Fruit fly (Drosophila melanogaster) whole organism, pupa: ENCODE measurements around the gene CG13837.

Experiments
- CG32121 ChIP-seq: fragments of 200-800 bp; sonication (Bioruptor generic); IDR thresholded peaks from 2 replicates; pipeline ENCODE4 v1.3.6; 2022; ENCODE audit warnings: missing biosample characterization, missing genetic modification characterization
- CG8159 ChIP-seq: fragments of 200-800 bp; sonication (Bioruptor generic); optimal IDR thresholded peaks from 3 replicates; lab custom pipeline; 2018; ENCODE audit warnings: missing biosample characterization, mild to moderate bottlenecking, missing genetic modification characterization, moderate library complexity
- Ets98B ChIP-seq: fragments of 200-800 bp; sonication (Bioruptor generic); IDR thresholded peaks from 2 replicates; pipeline ENCODE4 v1.3.6; 2022; ENCODE audit warnings: missing biosample characterization, missing genetic modification characterization
- Pif1B ChIP-seq: fragments of 200-800 bp; sonication (Bioruptor generic); optimal IDR thresholded peaks from 3 replicates; lab custom pipeline; 2016; ENCODE audit warnings: missing biosample characterization, missing genetic modification characterization

- TF ChIP-seq CG32121 (GFP tag; lab: Robert Waterston, UW) = peak; percentile 90
- peak; percentile 88 for TF ChIP-seq CG8159 (tag; lab: Kevin White, UChicago)
- TF ChIP-seq Pif1B = peak; percentile 86
- TF ChIP-seq Ets98B (GFP tag; lab: Robert Waterston, UW) = peak; percentile 72
Measured at dm6 chr3R:23048690-23049118, 4.9 kb downstream of the CG13837 start.
